Worm (Caenorhabditis elegans) whole organism, midembryonic: ENCODE data around the gene K01G5.8.

Source experiments
- flt-1 ChIP-seq: fragments of 200-800 bp; sonication (Bioruptor generic); IDR thresholded peaks from 2 replicates; pipeline ENCODE4 v1.3.6; 2022; ENCODE audit warnings: missing genetic modification characterization, missing compliant biosample characterization
- tab-1 ChIP-seq: fragments of 200-800 bp; sonication (Bioruptor generic); IDR thresholded peaks from 2 replicates; pipeline ENCODE4 v1.3.6; 2022; ENCODE audit warnings: missing genetic modification characterization, missing compliant biosample characterization
- ztf-23 ChIP-seq: fragments of 200-800 bp; sonication (Bioruptor generic); IDR thresholded peaks from 2 replicates; pipeline ENCODE4 v1.3.6; 2022; ENCODE audit warnings: missing genetic modification reagents, missing genetic modification characterization, missing compliant biosample characterization
- ztf-29 ChIP-seq: fragments of 200-800 bp; sonication (Bioruptor generic); IDR thresholded peaks from 2 replicates; pipeline ENCODE4 v1.3.6; 2022; ENCODE audit warnings: missing genetic modification reagents, missing genetic modification characterization, missing compliant biosample characterization

- no peak for TF ChIP-seq flt-1
- TF ChIP-seq ztf-23 (GFP tag; lab: Robert Waterston, UW), result no peak
- no peak for TF ChIP-seq tab-1 (GFP tag; lab: Robert Waterston, UW)
- no peak for TF ChIP-seq ztf-29 (GFP tag; lab: Robert Waterston, UW)
Measured at ce11 chrIII:10717479-10717878, 23.1 kb downstream of the K01G5.8 start.
